Fruit fly (Drosophila melanogaster) whole organism, embryonic: ENCODE results near the gene Eato.

ENCODE experiments used
- Aef1 ChIP-seq: fragments of 200-800 bp; sonication (Bioruptor generic); IDR thresholded peaks from 3 replicates; pipeline ENCODE4 v1.3.6; 2022; ENCODE audit warnings: missing biosample characterization, missing genetic modification characterization
- CG12391 ChIP-seq: fragments of 200-800 bp; sonication (Bioruptor generic); optimal IDR thresholded peaks from 3 replicates; lab custom pipeline; 2018; ENCODE audit warnings: missing biosample characterization, mild to moderate bottlenecking, missing genetic modification characterization, moderate library complexity
- CG14667 ChIP-seq: fragments of 200-800 bp; sonication (Bioruptor generic); IDR thresholded peaks from 2 replicates; pipeline ENCODE4 v1.3.6; 2022; ENCODE audit warnings: missing biosample characterization, missing genetic modification characterization
- CG16813 ChIP-seq: fragments of 200-800 bp; sonication (Bioruptor generic); IDR thresholded peaks from 3 replicates; pipeline ENCODE4 v1.3.6; 2022; ENCODE audit warnings: missing biosample characterization, missing genetic modification characterization; ENCODE audit not compliant: partially characterized antibody
- CG17568 ChIP-seq: fragments of 200-800 bp; sonication (Bioruptor generic); optimal IDR thresholded peaks from 2 replicates; lab custom pipeline; 2018; ENCODE audit warnings: missing biosample characterization, mild to moderate bottlenecking, missing genetic modification characterization, moderate library complexity
- CG17912 ChIP-seq: fragments of 200-800 bp; sonication (Bioruptor generic); optimal IDR thresholded peaks from 2 replicates; lab custom pipeline; 2018; ENCODE audit warnings: missing biosample characterization, mild to moderate bottlenecking, missing genetic modification characterization
- CG2120 ChIP-seq: fragments of 200-800 bp; sonication (Bioruptor generic); optimal IDR thresholded peaks from 3 replicates; lab custom pipeline; 2016; ENCODE audit warnings: missing biosample characterization, missing genetic modification characterization
- CG31224 ChIP-seq: fragments of 200-800 bp; sonication (Bioruptor generic); IDR thresholded peaks from 2 replicates; pipeline ENCODE4 v1.3.6; 2022; ENCODE audit warnings: missing biosample characterization, missing genetic modification characterization
- CG31441 ChIP-seq: fragments of 200-800 bp; sonication (Bioruptor generic); IDR thresholded peaks from 2 replicates; pipeline ENCODE4 v1.3.6; 2022; ENCODE audit warnings: missing biosample characterization, missing genetic modification characterization
- CG32767 ChIP-seq: fragments of 200-800 bp; sonication (Bioruptor generic); IDR thresholded peaks from 2 replicates; pipeline ENCODE4 v1.3.6; 2022; ENCODE audit warnings: missing biosample characterization, missing genetic modification characterization
- CG4707 ChIP-seq: fragments of 200-800 bp; sonication (Bioruptor generic); optimal IDR thresholded peaks from 2 replicates; lab custom pipeline; 2018; ENCODE audit warnings: missing biosample characterization, mild to moderate bottlenecking, missing genetic modification characterization, moderate library complexity
- CG6272 ChIP-seq: fragments of 200-800 bp; sonication (Bioruptor generic); IDR thresholded peaks from 2 replicates; pipeline ENCODE4 v1.3.6; 2022; ENCODE audit warnings: missing biosample characterization, missing genetic modification characterization
- CG6683 ChIP-seq: fragments of 200-800 bp; sonication (Bioruptor generic); optimal IDR thresholded peaks from 2 replicates; lab custom pipeline; 2017; ENCODE audit warnings: missing biosample characterization, mild to moderate bottlenecking, missing genetic modification characterization, missing genetic modification reagents
- CG6689 ChIP-seq: fragments of 200-800 bp; sonication (Bioruptor generic); IDR thresholded peaks from 2 replicates; pipeline ENCODE4 v1.3.6; 2022; ENCODE audit warnings: missing biosample characterization, missing genetic modification characterization
- CG7271 ChIP-seq: fragments of 200-800 bp; sonication (Bioruptor generic); optimal IDR thresholded peaks from 2 replicates; lab custom pipeline; 2018; ENCODE audit warnings: missing biosample characterization, mild to moderate bottlenecking, missing genetic modification characterization, moderate library complexity
- CG7745 ChIP-seq: fragments of 200-800 bp; sonication (Bioruptor generic); optimal IDR thresholded peaks from 2 replicates; lab custom pipeline; 2018; ENCODE audit warnings: missing biosample characterization, mild to moderate bottlenecking, missing genetic modification characterization, moderate library complexity
- CG7839 ChIP-seq: fragments of 200-800 bp; sonication (Bioruptor generic); optimal IDR thresholded peaks from 3 replicates; lab custom pipeline; 2018; ENCODE audit warnings: missing biosample characterization, mild to moderate bottlenecking, missing genetic modification characterization, moderate library complexity
- CG8281 ChIP-seq: fragments of 200-800 bp; sonication (Bioruptor generic); optimal IDR thresholded peaks from 2 replicates; lab custom pipeline; 2018; ENCODE audit warnings: missing biosample characterization, mild to moderate bottlenecking, missing genetic modification characterization, moderate library complexity
- CG8765 ChIP-seq: fragments of 200-800 bp; sonication (Bioruptor generic); IDR thresholded peaks from 2 replicates; pipeline ENCODE4 v1.3.6; 2022; ENCODE audit warnings: missing biosample characterization, missing genetic modification characterization
- CG9876 ChIP-seq: fragments of 200-800 bp; sonication (Bioruptor generic); optimal IDR thresholded peaks from 2 replicates; lab custom pipeline; 2016; ENCODE audit warnings: missing biosample characterization, missing genetic modification characterization
- Dbx ChIP-seq: fragments of 200-800 bp; sonication (Bioruptor generic); IDR thresholded peaks from 3 replicates; pipeline ENCODE4 v1.3.6; 2022; ENCODE audit warnings: missing biosample characterization, missing genetic modification characterization
- Dp ChIP-seq: fragments of 200-800 bp; sonication (Bioruptor generic); optimal IDR thresholded peaks from 2 replicates; lab custom pipeline; 2018; ENCODE audit warnings: missing biosample characterization, mild to moderate bottlenecking, missing genetic modification characterization, moderate library complexity
- Drgx ChIP-seq: fragments of 200-800 bp; sonication (Bioruptor generic); IDR thresholded peaks from 2 replicates; pipeline ENCODE4 v1.3.6; 2022; ENCODE audit warnings: missing biosample characterization, missing genetic modification characterization
- E2f2 ChIP-seq: fragments of 200-800 bp; sonication (Bioruptor generic); IDR thresholded peaks from 2 replicates; pipeline ENCODE4 v1.3.6; 2022; ENCODE audit warnings: missing biosample characterization, missing genetic modification characterization
- HLH3B ChIP-seq: fragments of 200-800 bp; sonication (Bioruptor generic); IDR thresholded peaks from 2 replicates; pipeline ENCODE4 v1.3.6; 2022; ENCODE audit warnings: missing biosample characterization, missing genetic modification characterization
- HLH4C ChIP-seq: fragments of 200-800 bp; sonication (Bioruptor generic); IDR thresholded peaks from 3 replicates; pipeline ENCODE4 v1.3.6; 2022; ENCODE audit warnings: missing biosample characterization, missing genetic modification characterization; ENCODE audit not compliant: partially characterized antibody
- HmgZ ChIP-seq: fragments of 200-800 bp; sonication (Bioruptor generic); optimal IDR thresholded peaks from 2 replicates; lab custom pipeline; 2018; ENCODE audit warnings: missing biosample characterization, mild to moderate bottlenecking, missing genetic modification characterization
- Hr3 ChIP-seq: fragments of 200-800 bp; sonication (Bioruptor generic); optimal IDR thresholded peaks from 3 replicates; lab custom pipeline; 2016; ENCODE audit warnings: missing biosample characterization, missing genetic modification characterization
- Hr51 ChIP-seq, 2 experiments: fragments of 200-800 bp; sonication (Bioruptor generic); optimal IDR thresholded peaks; 2 replicates in 1 of 2; 3 replicates in 1 of 2; lab custom pipeline; 2016 to 2018; ENCODE audit warnings: missing biosample characterization in 2 of 2, missing genetic modification characterization in 2 of 2, mild to moderate bottlenecking in 1 of 2, moderate library complexity in 1 of 2
- Max ChIP-seq: fragments of 200-800 bp; sonication (Bioruptor generic); optimal IDR thresholded peaks from 2 replicates; lab custom pipeline; 2016; ENCODE audit warnings: missing biosample characterization, mild to moderate bottlenecking, missing genetic modification characterization
- Nf-YB ChIP-seq: fragments of 200-800 bp; sonication (Bioruptor generic); optimal IDR thresholded peaks from 3 replicates; lab custom pipeline; 2019; ENCODE audit warnings: missing biosample characterization, mild to moderate bottlenecking, missing genetic modification characterization, moderate library complexity
- PHDP ChIP-seq: fragments of 200-800 bp; sonication (Bioruptor generic); optimal IDR thresholded peaks from 3 replicates; lab custom pipeline; 2018; ENCODE audit warnings: missing biosample characterization, mild to moderate bottlenecking, missing genetic modification characterization, moderate library complexity
- Scr ChIP-seq: fragments of 200-800 bp; sonication (Bioruptor generic); IDR thresholded peaks from 2 replicates; pipeline ENCODE4 v1.3.6; 2022; ENCODE audit warnings: missing biosample characterization, missing genetic modification characterization; ENCODE audit not compliant: partially characterized antibody
- TFAM ChIP-seq: fragments of 200-800 bp; sonication (Bioruptor generic); optimal IDR thresholded peaks from 2 replicates; lab custom pipeline; 2017; ENCODE audit warnings: missing biosample characterization, missing genetic modification characterization, inconsistent platforms
- ato ChIP-seq: fragments of 200-800 bp; sonication (Bioruptor generic); IDR thresholded peaks from 2 replicates; pipeline ENCODE4 v1.3.6; 2022; ENCODE audit warnings: missing biosample characterization, missing genetic modification characterization; ENCODE audit not compliant: partially characterized antibody
- bbx ChIP-seq: fragments of 200-800 bp; sonication (Bioruptor generic); IDR thresholded peaks from 2 replicates; pipeline ENCODE4 v1.3.6; 2022; ENCODE audit warnings: missing biosample characterization, missing genetic modification characterization; ENCODE audit not compliant: partially characterized antibody
- chn ChIP-seq: fragments of 200-800 bp; sonication (Bioruptor generic); optimal IDR thresholded peaks from 2 replicates; lab custom pipeline; 2016; ENCODE audit warnings: missing biosample characterization, missing genetic modification characterization
- cwo ChIP-seq: fragments of 200-800 bp; sonication (Bioruptor generic); optimal IDR thresholded peaks from 3 replicates; lab custom pipeline; 2017; ENCODE audit warnings: missing biosample characterization, missing genetic modification characterization, mild to moderate bottlenecking, moderate library complexity, missing genetic modification reagents
- fru ChIP-seq: fragments of >200 bp; optimal IDR thresholded peaks from 2 replicates; lab custom pipeline; 2017
- gce ChIP-seq: fragments of 200-800 bp; sonication (Bioruptor generic); IDR thresholded peaks from 3 replicates; pipeline ENCODE4 v1.3.6; 2022; ENCODE audit warnings: missing biosample characterization, missing genetic modification characterization
- grn ChIP-seq: fragments of 200-800 bp; sonication (Bioruptor generic); optimal IDR thresholded peaks from 3 replicates; lab custom pipeline; 2017; ENCODE audit warnings: missing biosample characterization, missing genetic modification characterization
- gro ChIP-seq: fragments of 200-800 bp; sonication (Bioruptor generic); optimal IDR thresholded peaks from 2 replicates; lab custom pipeline; 2016; ENCODE audit warnings: missing biosample characterization, missing genetic modification characterization
- knrl ChIP-seq: fragments of 200-800 bp; sonication (Bioruptor generic); IDR thresholded peaks from 3 replicates; pipeline ENCODE4 v1.3.6; 2022; ENCODE audit warnings: missing biosample characterization, missing genetic modification characterization; ENCODE audit not compliant: partially characterized antibody
- lmd ChIP-seq: fragments of 200-800 bp; sonication (Bioruptor generic); IDR thresholded peaks from 2 replicates; pipeline ENCODE4 v1.3.6; 2022; ENCODE audit warnings: missing biosample characterization, missing genetic modification characterization
- maf-S ChIP-seq: fragments of 200-800 bp; sonication (Bioruptor generic); optimal IDR thresholded peaks from 2 replicates; lab custom pipeline; 2016; ENCODE audit warnings: missing biosample characterization, missing genetic modification characterization
- pzg ChIP-seq: fragments of 200-800 bp; sonication (Bioruptor generic); optimal IDR thresholded peaks from 3 replicates; lab custom pipeline; 2018; ENCODE audit warnings: missing biosample characterization, mild to moderate bottlenecking, missing genetic modification characterization, moderate library complexity
- slou ChIP-seq: fragments of 200-800 bp; sonication (Bioruptor generic); optimal IDR thresholded peaks from 3 replicates; lab custom pipeline; 2016; ENCODE audit warnings: missing biosample characterization, missing genetic modification characterization
- sob ChIP-seq: fragments of 200-800 bp; sonication (Bioruptor generic); IDR thresholded peaks from 2 replicates; pipeline ENCODE4 v1.3.6; 2022; ENCODE audit warnings: missing biosample characterization, missing genetic modification characterization
- tna ChIP-seq: fragments of 200-800 bp; sonication (Bioruptor generic); IDR thresholded peaks from 2 replicates; pipeline ENCODE4 v1.3.6; 2022; ENCODE audit warnings: missing biosample characterization, missing genetic modification characterization; ENCODE audit not compliant: partially characterized antibody
- usp ChIP-seq: fragments of >200 bp; optimal IDR thresholded peaks from 2 replicates; lab custom pipeline; 2017; ENCODE audit warnings: missing biosample characterization, missing genetic modification characterization
- z ChIP-seq: fragments of 200-800 bp; sonication (Bioruptor generic); IDR thresholded peaks from 3 replicates; pipeline ENCODE4 v1.3.6; 2022; ENCODE audit warnings: missing biosample characterization, missing genetic modification characterization

Eato gene

DNA sequence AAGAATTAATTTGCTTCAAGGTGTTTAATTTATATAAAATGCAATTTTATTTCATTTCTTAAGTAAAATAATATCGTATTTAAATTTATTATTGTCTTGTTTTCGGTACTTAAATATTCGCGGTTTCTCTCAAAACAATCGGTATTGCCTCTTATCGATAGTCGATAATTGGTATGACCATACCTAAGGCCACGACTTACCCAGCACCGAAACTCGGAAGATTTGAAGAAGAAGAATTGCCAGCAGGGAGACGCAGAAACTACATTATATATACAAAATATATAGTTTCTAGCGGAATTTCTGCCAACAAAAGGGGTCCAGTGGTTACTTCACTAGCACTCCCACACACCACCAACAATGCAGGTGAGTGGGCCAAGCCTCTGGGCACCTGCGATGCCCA is 13.0 kb upstream of the Eato start (continued):
- TF ChIP-seq sob (GFP tag; lab: Robert Waterston, UW) (no peak), CG7839 (no peak), grn (GFP tag; lab: Kevin White, UChicago) (no peak), maf-S (GFP tag; lab: Kevin White, UChicago) (no peak), Nf-YB (GFP tag; lab: Kevin White, UChicago) (no peak), CG8765 (no peak), CG8281 (tag; lab: Kevin White, UChicago) (no peak), Hr3 (GFP tag; lab: Kevin White, UChicago) (no peak), knrl (GFP tag; lab: Robert Waterston, UW) (peak; percentile 62), bbx (GFP tag; lab: Robert Waterston, UW) (peak; percentile 70; the same call in 1 of the 2 replicates), gro (GFP tag; lab: Kevin White, UChicago) (no peak), Scr (peak; percentile 74), CG6689 (no peak), Drgx (GFP tag; lab: Robert Waterston, UW) (no peak), Hr51 (GFP tag; optimal IDR thresholded peaks at IDR 0.05; lab: Kevin White, UChicago) (no peak), HLH4C (GFP tag; lab: Robert Waterston, UW) (peak; percentile 62), CG2120 (GFP tag; lab: Kevin White, UChicago) (no peak), Aef1 (GFP tag; lab: Robert Waterston, UW) (no peak), ato (peak; percentile 40; the same call in 1 of the 2 replicates), E2f2 (GFP tag; lab: Robert Waterston, UW) (peak; percentile 94), slou (GFP tag; lab: Kevin White, UChicago) (no peak), CG7745 (no peak), PHDP (tag; lab: Kevin White, UChicago) (no peak), CG31224 (GFP tag; lab: Robert Waterston, UW) (no peak), CG14667 (GFP tag; lab: Robert Waterston, UW) (no peak), Dbx (GFP tag; lab: Robert Waterston, UW) (no peak), chn (no peak), gce (GFP tag; lab: Robert Waterston, UW) (no peak), CG31441 (GFP tag; lab: Robert Waterston, UW) (no peak), CG4707 (GFP tag; lab: Kevin White, UChicago) (no peak), z (no peak), CG16813 (GFP tag; lab: Robert Waterston, UW) (peak; percentile 55; the same call in 2 of the 3 replicates), TFAM (GFP tag; lab: Kevin White, UChicago) (no peak), CG12391 (tag; lab: Kevin White, UChicago) (no peak), CG9876 (GFP tag; lab: Kevin White, UChicago) (no peak), CG6683 (GFP tag; lab: Kevin White, UChicago) (no peak), HLH3B (GFP tag; lab: Robert Waterston, UW) (no peak), lmd (no peak), HmgZ (tag; lab: Kevin White, UChicago) (peak; percentile 38), usp (no peak), fru (lab: Kevin White, UChicago) (no peak), CG32767 (GFP tag; lab: Robert Waterston, UW) (no peak), Dp (peak; percentile 90), CG7271 (tag; lab: Kevin White, UChicago) (no peak), tna (GFP tag; lab: Robert Waterston, UW) (peak; percentile 39; the same call in 1 of the 2 replicates), CG17912 (no peak), CG6272 (GFP tag; lab: Robert Waterston, UW) (no peak), Max (GFP tag; lab: Kevin White, UChicago) (no peak), CG17568 (GFP tag; lab: Kevin White, UChicago) (no peak), pzg (GFP tag; lab: Kevin White, UChicago) (peak; percentile 69), cwo (no peak)
